Worm (Caenorhabditis elegans) whole organism, L2 larva: ENCODE data around the gene K07E8.6.

Experiments
- C34F6.9 ChIP-seq: fragments of 150-350 bp; optimal IDR thresholded peaks from 2 replicates; lab custom pipeline; 2014; ENCODE audit warnings: missing biosample characterization, missing genetic modification characterization
- F13H6.1 ChIP-seq: sonication (generic microtip); optimal IDR thresholded peaks from 2 replicates; lab custom pipeline; 2016; ENCODE audit warnings: missing genetic modification characterization, missing compliant biosample characterization
- R02D3.7 ChIP-seq: fragments of 150-350 bp; optimal IDR thresholded peaks from 2 replicates; lab custom pipeline; 2014; ENCODE audit warnings: missing biosample characterization, missing genetic modification characterization
- Y55F3AM.14 ChIP-seq: fragments of 200-800 bp; sonication (Bioruptor generic); optimal IDR thresholded peaks from 2 replicates; lab custom pipeline; 2018; ENCODE audit warnings: mild to moderate bottlenecking, missing genetic modification characterization, missing compliant biosample characterization
- ZK546.5 ChIP-seq: sonication (generic microtip); optimal IDR thresholded peaks from 2 replicates; lab custom pipeline; 2017; ENCODE audit warnings: missing biosample characterization, missing genetic modification characterization
- alr-1 ChIP-seq: fragments of 150-350 bp; optimal IDR thresholded peaks from 2 replicates; lab custom pipeline; 2014; ENCODE audit warnings: missing biosample characterization, missing genetic modification characterization
- ama-1 ChIP-seq: fragments of 150-350 bp; optimal IDR thresholded peaks from 2 replicates; lab custom pipeline; 2018; ENCODE audit warnings: inconsistent platforms
- blmp-1 ChIP-seq: sonication (generic microtip); optimal IDR thresholded peaks from 2 replicates; lab custom pipeline; 2017; ENCODE audit warnings: missing genetic modification characterization, mild to moderate bottlenecking, missing compliant biosample characterization, antibody characterized with exemption, moderate library complexity; ENCODE audit not compliant: insufficient read depth
- ceh-16 ChIP-seq: fragments of 150-350 bp; optimal IDR thresholded peaks from 2 replicates; lab custom pipeline; 2014; ENCODE audit warnings: missing biosample characterization, missing genetic modification characterization
- ceh-82 ChIP-seq: fragments of 150-350 bp; optimal IDR thresholded peaks from 2 replicates; lab custom pipeline; 2014; ENCODE audit warnings: missing biosample characterization, missing genetic modification characterization
- crh-2 ChIP-seq: sonication (generic microtip); optimal IDR thresholded peaks from 2 replicates; lab custom pipeline; 2017; ENCODE audit warnings: missing biosample characterization, missing genetic modification characterization
- dmd-4 ChIP-seq: sonication (generic microtip); optimal IDR thresholded peaks from 2 replicates; lab custom pipeline; 2017; ENCODE audit warnings: missing biosample characterization, missing genetic modification characterization
- elt-1 ChIP-seq: fragments of 150-350 bp; optimal IDR thresholded peaks from 2 replicates; lab custom pipeline; 2014; ENCODE audit warnings: missing biosample characterization, missing genetic modification characterization
- elt-3 ChIP-seq: sonication (generic microtip); optimal IDR thresholded peaks from 2 replicates; lab custom pipeline; 2017; ENCODE audit warnings: missing biosample characterization, missing genetic modification characterization
- fos-1 ChIP-seq: fragments of 150-350 bp; optimal IDR thresholded peaks from 2 replicates; lab custom pipeline; 2014; ENCODE audit warnings: missing biosample characterization, missing genetic modification characterization
- gmeb-1 ChIP-seq: fragments of 150-350 bp; optimal IDR thresholded peaks from 2 replicates; lab custom pipeline; 2014; ENCODE audit warnings: missing biosample characterization, missing genetic modification characterization
- lin-11 ChIP-seq: fragments of 150-350 bp; sonication (generic microtip); optimal IDR thresholded peaks from 2 replicates; lab custom pipeline; 2014; ENCODE audit warnings: missing biosample characterization, missing genetic modification characterization, inconsistent platforms, mixed read lengths
- lin-13 ChIP-seq: fragments of 150-350 bp; optimal IDR thresholded peaks from 2 replicates; lab custom pipeline; 2014; ENCODE audit warnings: missing biosample characterization, missing genetic modification reagents, missing genetic modification characterization
- lin-39 ChIP-seq: fragments of 150-350 bp; optimal IDR thresholded peaks from 2 replicates; lab custom pipeline; 2014; ENCODE audit warnings: missing biosample characterization, missing genetic modification reagents, missing genetic modification characterization
- lsy-2 ChIP-seq, 2 experiments: fragments of 150-350 bp in 1 of 2; sonication (generic microtip) in 1 of 2; optimal IDR thresholded peaks; 2 replicates each; lab custom pipeline; 2014 to 2017; ENCODE audit warnings: missing biosample characterization in 2 of 2, missing genetic modification characterization in 2 of 2
- mab-5 ChIP-seq: fragments of 150-350 bp; optimal IDR thresholded peaks from 2 replicates; lab custom pipeline; 2014; ENCODE audit warnings: missing biosample characterization, missing genetic modification characterization
- mbf-1 ChIP-seq: sonication (generic microtip); optimal IDR thresholded peaks from 2 replicates; lab custom pipeline; 2017; ENCODE audit warnings: missing biosample characterization, missing genetic modification characterization
- mdl-1 ChIP-seq, 2 experiments: fragments of 150-350 bp in 1 of 2; sonication (generic microtip) in 1 of 2; optimal IDR thresholded peaks; 2 replicates each; lab custom pipeline; 2017; ENCODE audit warnings: missing biosample characterization in 2 of 2, missing genetic modification characterization in 2 of 2
- nhr-10 ChIP-seq: sonication (generic microtip); optimal IDR thresholded peaks from 2 replicates; lab custom pipeline; 2017; ENCODE audit warnings: missing biosample characterization, missing genetic modification characterization
- nhr-11 ChIP-seq: fragments of 150-350 bp; optimal IDR thresholded peaks from 2 replicates; lab custom pipeline; 2014; ENCODE audit warnings: missing biosample characterization, missing genetic modification characterization
- nhr-12 ChIP-seq: fragments of 150-350 bp; optimal IDR thresholded peaks from 2 replicates; lab custom pipeline; 2014; ENCODE audit warnings: missing biosample characterization, missing genetic modification characterization
- nhr-129 ChIP-seq: fragments of 150-350 bp; optimal IDR thresholded peaks from 2 replicates; lab custom pipeline; 2014; ENCODE audit warnings: missing biosample characterization, missing genetic modification characterization
- nhr-21 ChIP-seq: fragments of 150-350 bp; optimal IDR thresholded peaks from 2 replicates; lab custom pipeline; 2014; ENCODE audit warnings: missing biosample characterization, missing genetic modification characterization
- nhr-23 ChIP-seq: fragments of 150-350 bp; optimal IDR thresholded peaks from 2 replicates; lab custom pipeline; 2014; ENCODE audit warnings: missing biosample characterization, missing genetic modification reagents, missing genetic modification characterization
- nhr-237 ChIP-seq: fragments of 150-350 bp; optimal IDR thresholded peaks from 2 replicates; lab custom pipeline; 2014; ENCODE audit warnings: missing biosample characterization, missing genetic modification characterization
- nhr-25 ChIP-seq: fragments of 150-350 bp; sonication (generic microtip); optimal IDR thresholded peaks from 3 replicates; lab custom pipeline; 2014; ENCODE audit warnings: missing biosample characterization, missing genetic modification characterization
- nhr-6 ChIP-seq: fragments of 150-350 bp; optimal IDR thresholded peaks from 2 replicates; lab custom pipeline; 2014; ENCODE audit warnings: missing biosample characterization, missing genetic modification characterization
- nhr-77 ChIP-seq: fragments of 150-350 bp; optimal IDR thresholded peaks from 2 replicates; lab custom pipeline; 2014; ENCODE audit warnings: missing biosample characterization, missing genetic modification characterization
- peb-1 ChIP-seq: fragments of 150-350 bp; optimal IDR thresholded peaks from 2 replicates; lab custom pipeline; 2014; ENCODE audit warnings: missing biosample characterization, missing genetic modification characterization
- sem-4 ChIP-seq: fragments of 150-350 bp; optimal IDR thresholded peaks from 2 replicates; lab custom pipeline; 2014; ENCODE audit warnings: missing biosample characterization, missing genetic modification reagents, missing genetic modification characterization
- skn-1 ChIP-seq: sonication (generic microtip); optimal IDR thresholded peaks from 2 replicates; lab custom pipeline; 2017; ENCODE audit warnings: missing biosample characterization, missing genetic modification characterization
- sma-3 ChIP-seq: sonication (generic microtip); optimal IDR thresholded peaks from 2 replicates; lab custom pipeline; 2016; ENCODE audit warnings: missing genetic modification reagents, missing genetic modification characterization, missing compliant biosample characterization
- sma-9 ChIP-seq, 2 experiments: fragments of 150-350 bp in 1 of 2; sonication (generic microtip) in 1 of 2; optimal IDR thresholded peaks; 2 replicates each; lab custom pipeline; 2014 to 2016; ENCODE audit warnings: missing genetic modification characterization in 2 of 2, mild to moderate bottlenecking in 1 of 2, missing biosample characterization in 1 of 2, missing compliant biosample characterization in 1 of 2, missing genetic modification reagents in 1 of 2, moderate library complexity in 1 of 2
- snpc-4 ChIP-seq: fragments of 150-350 bp; optimal IDR thresholded peaks from 2 replicates; lab custom pipeline; 2014; ENCODE audit warnings: missing biosample characterization, missing genetic modification characterization
- unc-39 ChIP-seq: fragments of 150-350 bp; optimal IDR thresholded peaks from 2 replicates; lab custom pipeline; 2014; ENCODE audit warnings: missing biosample characterization, missing genetic modification characterization
- unc-55 ChIP-seq: fragments of 150-350 bp; sonication (generic microtip); optimal IDR thresholded peaks from 3 replicates; lab custom pipeline; 2014; ENCODE audit warnings: missing biosample characterization, missing genetic modification reagents, missing genetic modification characterization
- unc-62 ChIP-seq: fragments of 150-350 bp; optimal IDR thresholded peaks from 2 replicates; lab custom pipeline; 2014; ENCODE audit warnings: missing biosample characterization, missing genetic modification reagents, missing genetic modification characterization
- zag-1 ChIP-seq: fragments of 150-350 bp; optimal IDR thresholded peaks from 2 replicates; lab custom pipeline; 2014; ENCODE audit warnings: missing biosample characterization, missing genetic modification characterization
- ztf-1 ChIP-seq: fragments of 200-800 bp; sonication (Bioruptor generic); conservative IDR thresholded peaks from 2 replicates; pipeline ENCODE4 v1.3.6; 2022; ENCODE audit warnings: missing genetic modification characterization, missing compliant biosample characterization
- ztf-11 ChIP-seq: sonication (generic microtip); optimal IDR thresholded peaks from 2 replicates; lab custom pipeline; 2017; ENCODE audit warnings: missing biosample characterization, missing genetic modification characterization
- ztf-4 ChIP-seq: fragments of 150-350 bp; optimal IDR thresholded peaks from 2 replicates; lab custom pipeline; 2014; ENCODE audit warnings: missing biosample characterization, missing genetic modification characterization

The K07E8.6 gene

DNA sequence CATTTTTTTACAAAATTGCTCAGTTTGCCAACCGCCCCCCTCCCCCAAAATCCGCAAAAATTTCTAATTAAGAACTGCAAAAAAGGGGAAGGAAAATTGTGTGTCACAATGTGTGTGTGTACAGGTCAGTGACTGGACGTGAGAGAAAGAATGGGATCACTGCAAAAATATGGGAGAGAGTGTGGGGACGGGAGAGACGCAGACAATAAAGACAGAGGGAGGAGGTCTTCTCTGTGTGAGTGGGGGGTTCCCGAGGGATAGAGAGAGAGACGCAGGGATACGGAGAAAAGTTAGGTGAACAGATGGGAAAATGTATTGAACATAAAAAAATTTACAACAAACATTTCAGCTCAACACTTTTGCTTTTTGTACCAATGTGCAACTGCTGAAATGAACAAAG, 13.4 kb downstream of the K07E8.6 start (continued):
- peak; percentile 59 for TF ChIP-seq sma-9 (GFP tag; optimal IDR thresholded peaks at IDR 0.05; lab: Kevin White, UChicago)
- no peak for TF ChIP-seq sma-9 (tag; optimal IDR thresholded peaks at IDR 0.05; lab: Kevin White, UChicago)
- TF ChIP-seq ztf-4: no peak
- no peak for TF ChIP-seq ceh-16
- TF ChIP-seq F13H6.1: peak; percentile 74
- no peak for TF ChIP-seq lin-39
- TF ChIP-seq nhr-12 (tag; lab: Kevin White, UChicago): no peak
- TF ChIP-seq gmeb-1 (tag; lab: Kevin White, UChicago): peak; percentile 53
- no peak for TF ChIP-seq nhr-11
- no peak for TF ChIP-seq elt-3
- TF ChIP-seq mdl-1 (tag; optimal IDR thresholded peaks at IDR 0.05; lab: Kevin White, UChicago): no peak
- TF ChIP-seq ceh-82 (tag; lab: Kevin White, UChicago): no peak
- TF ChIP-seq R02D3.7: no peak
- TF ChIP-seq nhr-21 (tag; lab: Kevin White, UChicago): no peak
- no peak for TF ChIP-seq nhr-77 (tag; lab: Kevin White, UChicago)
- TF ChIP-seq, all 48 proteins: peak for 11

DNA sequence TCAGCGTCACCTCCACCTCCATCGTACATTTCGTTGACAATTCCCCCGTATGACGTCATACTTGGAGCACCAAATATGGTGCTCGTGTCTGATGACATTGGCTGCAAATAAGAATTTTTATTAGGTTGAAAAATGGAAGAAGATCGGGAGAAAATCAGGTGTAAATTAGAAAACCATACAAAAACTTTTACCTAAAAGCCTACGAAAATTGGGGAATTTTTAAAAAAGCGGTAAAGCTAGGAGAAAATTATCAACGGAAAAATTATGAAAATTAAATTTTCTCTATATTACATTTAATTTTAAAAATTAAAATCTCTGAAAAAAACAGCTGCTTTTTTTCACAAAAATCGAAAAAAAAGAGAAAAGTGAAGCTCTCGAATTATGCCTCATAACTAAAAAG, 14.9 kb downstream of the K07E8.6 start, which contains the start of gene T04B8.5:
TSS of gene T04B8.5 (minus strand) at position 101 of the 400 bp plus-strand sequence.
- TF ChIP-seq ZK546.5 (tag; lab: Kevin White, UChicago) (no peak), mdl-1 (tag; optimal IDR thresholded peaks at IDR 0.05; lab: Kevin White, UChicago) (no peak), unc-39 (no peak), dmd-4 (tag; lab: Kevin White, UChicago) (no peak), Y55F3AM.14 (no peak), ceh-82 (tag; lab: Kevin White, UChicago) (no peak), sma-3 (GFP tag; lab: Kevin White, UChicago) (no peak), C34F6.9 (no peak), mab-5 (no peak), elt-1 (tag; lab: Kevin White, UChicago) (no peak), nhr-129 (no peak), ceh-16 (no peak), mbf-1 (tag; lab: Kevin White, UChicago) (no peak), lsy-2 (tag; optimal IDR thresholded peaks at IDR 0.05; lab: Kevin White, UChicago) (no peak), ztf-4 (no peak), snpc-4 (tag; lab: Kevin White, UChicago) (no peak), sem-4 (no peak), nhr-21 (tag; lab: Kevin White, UChicago) (no peak)

DNA sequence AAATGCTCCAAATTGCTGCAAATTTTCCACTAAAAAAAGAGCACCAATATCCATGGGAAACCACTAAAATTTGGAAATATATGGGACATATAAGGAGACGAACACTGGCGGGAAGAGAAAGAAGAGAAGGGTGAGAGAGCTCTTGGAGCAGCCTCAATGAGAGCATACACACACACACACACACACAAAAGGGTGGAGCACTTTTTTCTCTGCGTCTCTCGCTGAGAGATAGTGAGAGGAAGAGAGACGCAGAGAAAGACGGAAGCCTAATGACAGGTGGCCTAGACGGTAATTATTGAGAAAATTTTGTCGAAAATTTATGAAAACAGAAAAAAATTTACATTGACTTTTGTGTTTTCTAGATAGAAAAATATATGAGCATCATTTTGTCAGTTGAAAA, 16.9 kb downstream of the K07E8.6 start:
- peak; percentile 33 for TF ChIP-seq lin-13
- no peak for TF ChIP-seq lin-11
- no peak for TF ChIP-seq nhr-21 (tag; lab: Kevin White, UChicago)
- TF ChIP-seq nhr-23: no peak
- no peak for TF ChIP-seq R02D3.7
- TF ChIP-seq nhr-10 (tag; lab: Kevin White, UChicago): no peak
- TF ChIP-seq dmd-4 (tag; lab: Kevin White, UChicago): no peak
- no peak for TF ChIP-seq skn-1
- no peak for TF ChIP-seq lsy-2 (tag; optimal IDR thresholded peaks at IDR 0.05; lab: Kevin White, UChicago)
- peak; percentile 4 for TF ChIP-seq mab-5
- TF ChIP-seq Y55F3AM.14: no peak
- no peak for TF ChIP-seq unc-62 (GFP tag; lab: Kevin White, UChicago)
- TF ChIP-seq fos-1: peak; percentile 61
- peak; percentile 43 for TF ChIP-seq C34F6.9
- no peak for TF ChIP-seq lin-39
- no peak for TF ChIP-seq zag-1 (tag; lab: Kevin White, UChicago)
- TF ChIP-seq blmp-1 (tag; lab: Kevin White, UChicago): no peak
- TF ChIP-seq sma-9 (GFP tag; optimal IDR thresholded peaks at IDR 0.05; lab: Kevin White, UChicago): peak; percentile 19
- TF ChIP-seq sma-9 (tag; optimal IDR thresholded peaks at IDR 0.05; lab: Kevin White, UChicago): no peak
- TF ChIP-seq nhr-25 (tag; lab: Kevin White, UChicago): no peak
- TF ChIP-seq elt-3: no peak
- no peak for TF ChIP-seq nhr-11
- no peak for TF ChIP-seq nhr-6 (tag; lab: Kevin White, UChicago)
- TF ChIP-seq nhr-77 (tag; lab: Kevin White, UChicago): no peak
- no peak for TF ChIP-seq ceh-16
- no peak for TF ChIP-seq sma-3 (GFP tag; lab: Kevin White, UChicago)
- TF ChIP-seq ama-1 (lab: Kevin White, UChicago): no peak
- no peak for TF ChIP-seq crh-2
- no peak for TF ChIP-seq sem-4
- peak; percentile 29 for TF ChIP-seq F13H6.1
- no peak for TF ChIP-seq ceh-82 (tag; lab: Kevin White, UChicago)
- TF ChIP-seq ztf-4: no peak
- TF ChIP-seq unc-55: peak; percentile 59
- no peak for TF ChIP-seq nhr-237 (tag; lab: Kevin White, UChicago)
- no peak for TF ChIP-seq gmeb-1 (tag; lab: Kevin White, UChicago)
- TF ChIP-seq unc-39: no peak
- no peak for TF ChIP-seq mdl-1 (tag; optimal IDR thresholded peaks at IDR 0.05; lab: Kevin White, UChicago)
- peak; percentile 35 for TF ChIP-seq nhr-129
- TF ChIP-seq peb-1 (tag; lab: Kevin White, UChicago): no peak
- no peak for TF ChIP-seq alr-1 (tag; lab: Kevin White, UChicago)
- TF ChIP-seq ztf-1 (GFP tag; lab: Robert Waterston, UW): no peak
- TF ChIP-seq nhr-12 (tag; lab: Kevin White, UChicago): no peak
- TF ChIP-seq elt-1 (tag; lab: Kevin White, UChicago): no peak
- TF ChIP-seq snpc-4 (tag; lab: Kevin White, UChicago): no peak
- no peak for TF ChIP-seq ztf-11
- TF ChIP-seq mbf-1 (tag; lab: Kevin White, UChicago): no peak
